Worm (Caenorhabditis elegans) whole organism, mixed stage, embryonic: ENCODE measurements around the gene srv-11.

Experiments used
- ceh-39 ChIP-seq: fragments of 150-350 bp; optimal IDR thresholded peaks from 2 replicates; lab custom pipeline; 2014; ENCODE audit warnings: missing biosample characterization, missing genetic modification characterization
- lsy-2 ChIP-seq: fragments of 150-350 bp; optimal IDR thresholded peaks from 2 replicates; lab custom pipeline; 2014; ENCODE audit warnings: missing biosample characterization, missing genetic modification characterization
- nhr-237 ChIP-seq: fragments of 150-350 bp; optimal IDR thresholded peaks from 2 replicates; lab custom pipeline; 2014; ENCODE audit warnings: missing biosample characterization, missing genetic modification characterization
- snpc-4 ChIP-seq: fragments of 150-350 bp; optimal IDR thresholded peaks from 2 replicates; lab custom pipeline; 2014; ENCODE audit warnings: missing biosample characterization, missing genetic modification characterization

ce11 chrIV:16186008-16186407 lies 35.5 kb downstream of the srv-11 start:
- no peak for TF ChIP-seq lsy-2 (tag; lab: Kevin White, UChicago)
- TF ChIP-seq snpc-4, result no peak
- no peak for TF ChIP-seq ceh-39 (tag; lab: Kevin White, UChicago)
- TF ChIP-seq nhr-237 (tag; lab: Kevin White, UChicago), result no peak
